Worm (Caenorhabditis elegans) whole organism, L1 larva: ENCODE measurements around the gene F44G4.5.

Source experiments
- C04F5.9 ChIP-seq: sonication (generic microtip); optimal IDR thresholded peaks from 2 replicates; lab custom pipeline; 2016; ENCODE audit warnings: missing genetic modification characterization, missing compliant biosample characterization
- C16A3.4 ChIP-seq: fragments of 150-350 bp; optimal IDR thresholded peaks from 2 replicates; lab custom pipeline; 2014; ENCODE audit warnings: missing biosample characterization, missing genetic modification characterization
- C34B4.2 ChIP-seq: sonication (generic microtip); optimal IDR thresholded peaks from 2 replicates; lab custom pipeline; 2017; ENCODE audit warnings: mild to moderate bottlenecking, missing genetic modification characterization, missing compliant biosample characterization
- aha-1 ChIP-seq: fragments of 150-350 bp; optimal IDR thresholded peaks from 2 replicates; lab custom pipeline; 2014; ENCODE audit warnings: missing biosample characterization, missing genetic modification characterization
- aly-2 ChIP-seq: fragments of 150-350 bp; optimal IDR thresholded peaks from 2 replicates; lab custom pipeline; 2014; ENCODE audit warnings: missing biosample characterization, missing genetic modification characterization
- ama-1 ChIP-seq: fragments of 150-350 bp; optimal IDR thresholded peaks from 2 replicates; lab custom pipeline; 2014
- blmp-1 ChIP-seq: fragments of 150-350 bp; optimal IDR thresholded peaks from 2 replicates; lab custom pipeline; 2014; ENCODE audit warnings: missing biosample characterization, missing genetic modification characterization
- ceh-63 ChIP-seq: fragments of 200-800 bp; sonication (Bioruptor generic); optimal IDR thresholded peaks from 2 replicates; lab custom pipeline; 2018; ENCODE audit warnings: mild to moderate bottlenecking, missing genetic modification characterization, missing compliant biosample characterization
- ceh-8 ChIP-seq: fragments of 200-800 bp; sonication (Bioruptor generic); optimal IDR thresholded peaks from 2 replicates; lab custom pipeline; 2018; ENCODE audit warnings: mild to moderate bottlenecking, missing genetic modification characterization, moderate library complexity, missing compliant biosample characterization
- ceh-82 ChIP-seq, 3 experiments: fragments of 150-350 bp in 1 of 3; sonication (generic microtip) in 2 of 3; optimal IDR thresholded peaks; 2 replicates each; lab custom pipeline; 2014 to 2017; ENCODE audit warnings: missing biosample characterization in 3 of 3, missing genetic modification characterization in 3 of 3
- ceh-88 ChIP-seq: fragments of 200-800 bp; sonication (Bioruptor generic); IDR thresholded peaks from 2 replicates; pipeline ENCODE4 v1.3.6; 2022; ENCODE audit warnings: missing genetic modification characterization, missing compliant biosample characterization
- ceh-90 ChIP-seq: sonication (generic microtip); optimal IDR thresholded peaks from 2 replicates; lab custom pipeline; 2016; ENCODE audit warnings: missing genetic modification characterization, missing compliant biosample characterization
- ces-1 ChIP-seq: fragments of 150-350 bp; optimal IDR thresholded peaks from 2 replicates; lab custom pipeline; 2014; ENCODE audit warnings: missing biosample characterization, missing genetic modification reagents, missing genetic modification characterization
- dsc-1 ChIP-seq: sonication (generic microtip); optimal IDR thresholded peaks from 2 replicates; lab custom pipeline; 2016; ENCODE audit warnings: mild to moderate bottlenecking, missing genetic modification characterization, missing compliant biosample characterization
- efl-1 ChIP-seq, 4 experiments: fragments of 150-350 bp; optimal IDR thresholded peaks in 3 of 4; peaks in 1 of 4; 1 replicate in 1 of 4; 2 replicates in 3 of 4; lab custom pipeline; 2014; ENCODE audit warnings: missing biosample characterization in 2 of 4, missing genetic modification characterization in 2 of 4, missing genetic modification reagents in 2 of 4
- egl-13 ChIP-seq: sonication (generic microtip); optimal IDR thresholded peaks from 2 replicates; lab custom pipeline; 2016; ENCODE audit warnings: missing genotype, missing genetic modification reagents, missing genetic modification characterization, missing compliant biosample characterization
- elt-2 ChIP-seq: sonication (generic microtip); optimal IDR thresholded peaks from 2 replicates; lab custom pipeline; 2016; ENCODE audit warnings: missing genetic modification characterization, mild to moderate bottlenecking, inconsistent platforms, missing compliant biosample characterization, missing genetic modification reagents
- elt-3 ChIP-seq, 6 experiments: fragments of 150-350 bp in 1 of 6; sonication (generic microtip); optimal IDR thresholded peaks; 2 replicates each; lab custom pipeline; 2017 to 2018; ENCODE audit warnings: missing biosample characterization in 6 of 6, missing genetic modification characterization in 6 of 6, inconsistent platforms in 1 of 6
- fkh-4 ChIP-seq: sonication (generic microtip); optimal IDR thresholded peaks from 2 replicates; lab custom pipeline; 2016; ENCODE audit warnings: missing compliant biosample characterization, missing genetic modification characterization, borderline replicate concordance
- grh-1 ChIP-seq: fragments of 200-800 bp; sonication (Bioruptor generic); IDR thresholded peaks from 2 replicates; pipeline ENCODE4 v1.3.6; 2022; ENCODE audit warnings: missing genetic modification reagents, missing genetic modification characterization, missing compliant biosample characterization
- hlh-4 ChIP-seq: sonication (generic microtip); optimal IDR thresholded peaks from 2 replicates; lab custom pipeline; 2016; ENCODE audit warnings: mild to moderate bottlenecking, missing genetic modification characterization, missing compliant biosample characterization
- hpl-2 ChIP-seq: fragments of 150-350 bp; optimal IDR thresholded peaks from 2 replicates; lab custom pipeline; 2014; ENCODE audit warnings: missing biosample characterization, missing genetic modification reagents, missing genetic modification characterization
- irx-1 ChIP-seq: sonication (generic microtip); optimal IDR thresholded peaks from 2 replicates; lab custom pipeline; 2016; ENCODE audit warnings: missing genetic modification characterization, missing compliant biosample characterization
- isw-1 ChIP-seq: fragments of 200-800 bp; sonication (Bioruptor generic); IDR thresholded peaks from 2 replicates; pipeline ENCODE4 v1.3.6; 2022; ENCODE audit warnings: missing genetic modification characterization, missing compliant biosample characterization
- lin-13 ChIP-seq: fragments of 150-350 bp; optimal IDR thresholded peaks from 2 replicates; lab custom pipeline; 2014; ENCODE audit warnings: missing biosample characterization, missing genetic modification reagents, missing genetic modification characterization
- lin-14 ChIP-seq: fragments of 200-800 bp; sonication (Bioruptor generic); optimal IDR thresholded peaks from 2 replicates; lab custom pipeline; 2018; ENCODE audit warnings: mild to moderate bottlenecking, missing genetic modification characterization, moderate library complexity, missing compliant biosample characterization
- lin-35 ChIP-seq, 2 experiments: fragments of 150-350 bp; optimal IDR thresholded peaks; 2 replicates each; lab custom pipeline; 2014; ENCODE audit warnings: missing biosample characterization in 2 of 2, missing genetic modification characterization in 2 of 2, missing genetic modification reagents in 2 of 2
- lir-3 ChIP-seq: sonication (generic microtip); optimal IDR thresholded peaks from 2 replicates; lab custom pipeline; 2016; ENCODE audit warnings: mild to moderate bottlenecking, missing genetic modification characterization, moderate library complexity, missing compliant biosample characterization; ENCODE audit not compliant: poor library complexity
- mef-2 ChIP-seq: fragments of 150-350 bp; optimal IDR thresholded peaks from 2 replicates; lab custom pipeline; 2014; ENCODE audit warnings: missing biosample characterization, missing genetic modification characterization
- mep-1 ChIP-seq: fragments of 150-350 bp; optimal IDR thresholded peaks from 2 replicates; lab custom pipeline; 2014; ENCODE audit warnings: missing biosample characterization, missing genetic modification characterization
- nhr-11 ChIP-seq: fragments of 150-350 bp; optimal IDR thresholded peaks from 2 replicates; lab custom pipeline; 2014; ENCODE audit warnings: missing biosample characterization, missing genetic modification characterization
- nhr-20 ChIP-seq: sonication (generic microtip); optimal IDR thresholded peaks from 2 replicates; lab custom pipeline; 2016; ENCODE audit warnings: mild to moderate bottlenecking, missing genetic modification characterization, missing compliant biosample characterization
- nhr-237 ChIP-seq: fragments of 150-350 bp; optimal IDR thresholded peaks from 2 replicates; lab custom pipeline; 2014; ENCODE audit warnings: missing biosample characterization, missing genetic modification characterization
- nhr-28 ChIP-seq: fragments of 150-350 bp; optimal IDR thresholded peaks from 2 replicates; lab custom pipeline; 2014; ENCODE audit warnings: missing biosample characterization, missing genetic modification characterization
- nhr-47 ChIP-seq: sonication (generic microtip); optimal IDR thresholded peaks from 2 replicates; lab custom pipeline; 2016; ENCODE audit warnings: mild to moderate bottlenecking, missing genetic modification characterization, moderate library complexity, missing compliant biosample characterization
- nhr-76 ChIP-seq: sonication (generic microtip); optimal IDR thresholded peaks from 2 replicates; lab custom pipeline; 2017; ENCODE audit warnings: missing biosample characterization, missing genetic modification characterization
- nhr-77 ChIP-seq: fragments of 150-350 bp; optimal IDR thresholded peaks from 2 replicates; lab custom pipeline; 2014; ENCODE audit warnings: missing biosample characterization, missing genetic modification characterization
- nhr-84 ChIP-seq: sonication (generic microtip); optimal IDR thresholded peaks from 2 replicates; lab custom pipeline; 2017; ENCODE audit warnings: missing biosample characterization, missing genetic modification characterization
- snpc-4 ChIP-seq: fragments of 150-350 bp; optimal IDR thresholded peaks from 2 replicates; lab custom pipeline; 2014; ENCODE audit warnings: missing biosample characterization, missing genetic modification characterization
- sptf-1 ChIP-seq: fragments of 150-350 bp; optimal IDR thresholded peaks from 2 replicates; lab custom pipeline; 2014; ENCODE audit warnings: missing biosample characterization, missing genetic modification characterization
- sup-37 ChIP-seq: fragments of 200-800 bp; sonication (Bioruptor generic); optimal IDR thresholded peaks from 2 replicates; lab custom pipeline; 2018; ENCODE audit warnings: mild to moderate bottlenecking, missing genetic modification characterization, missing compliant biosample characterization
- tbx-2 ChIP-seq: sonication (generic microtip); optimal IDR thresholded peaks from 2 replicates; lab custom pipeline; 2016; ENCODE audit warnings: missing genetic modification characterization, missing compliant biosample characterization
- unc-30 ChIP-seq: sonication (generic microtip); optimal IDR thresholded peaks from 2 replicates; lab custom pipeline; 2017; ENCODE audit warnings: missing biosample characterization, missing genetic modification characterization
- unc-62 ChIP-seq: fragments of 150-350 bp; optimal IDR thresholded peaks from 2 replicates; lab custom pipeline; 2014; ENCODE audit warnings: missing biosample characterization, missing genetic modification reagents, missing genetic modification characterization
- unc-86 ChIP-seq: sonication (generic microtip); optimal IDR thresholded peaks from 2 replicates; lab custom pipeline; 2016; ENCODE audit warnings: missing genetic modification characterization, missing compliant biosample characterization
- unc-98 ChIP-seq: fragments of 200-800 bp; sonication (Bioruptor generic); IDR thresholded peaks from 2 replicates; pipeline ENCODE4 v1.3.6; 2022; ENCODE audit warnings: missing genetic modification characterization, missing compliant biosample characterization
- xbp-1 ChIP-seq: sonication (generic microtip); optimal IDR thresholded peaks from 2 replicates; lab custom pipeline; 2016; ENCODE audit warnings: missing genetic modification characterization, missing compliant biosample characterization
- zip-4 ChIP-seq: fragments of 200-800 bp; sonication (Bioruptor generic); optimal IDR thresholded peaks from 2 replicates; lab custom pipeline; 2018; ENCODE audit warnings: mild to moderate bottlenecking, missing genetic modification characterization, moderate library complexity, missing compliant biosample characterization

The F44G4.5 gene

ce11 chrII:9013341-9013740 is 13.1 kb upstream of the F44G4.5 start (continued):
- TF ChIP-seq efl-1 (optimal IDR thresholded peaks at IDR 0.05; lab: Kevin White, UChicago), result no peak
- TF ChIP-seq efl-1 (GFP tag; optimal IDR thresholded peaks at IDR 0.05 in 1 of 2; lab: Kevin White, UChicago), result peak in 1 of 2 experiments; percentile 93
- TF ChIP-seq irx-1 (tag; lab: Kevin White, UChicago), result peak; percentile 1
- TF ChIP-seq egl-13 (tag; lab: Kevin White, UChicago), result peak; percentile 2
- TF ChIP-seq aly-2 (tag; lab: Kevin White, UChicago), result no peak
- TF ChIP-seq unc-86 (tag; lab: Kevin White, UChicago), result no peak
- TF ChIP-seq unc-62 (GFP tag; lab: Kevin White, UChicago), result no peak
- no peak for TF ChIP-seq unc-98 (GFP tag; lab: Robert Waterston, UW)
- TF ChIP-seq lir-3 (tag; lab: Kevin White, UChicago), result no peak
- TF ChIP-seq fkh-4 (tag; lab: Kevin White, UChicago), result no peak
- no peak for TF ChIP-seq nhr-11
- no peak for TF ChIP-seq nhr-76 (tag; lab: Kevin White, UChicago)
- TF ChIP-seq ces-1 (GFP tag; lab: Kevin White, UChicago), result no peak
- TF ChIP-seq nhr-47 (tag; lab: Kevin White, UChicago), result peak; percentile 19
- TF ChIP-seq lin-14 (GFP tag; lab: Kevin White, UChicago), result peak; percentile 67
- no peak for TF ChIP-seq unc-30
- no peak for TF ChIP-seq hpl-2 (GFP tag; lab: Kevin White, UChicago)
- TF ChIP-seq tbx-2 (tag; lab: Kevin White, UChicago), result peak; percentile 10
- peak; percentile 14 for TF ChIP-seq nhr-20 (tag; lab: Kevin White, UChicago)
- no peak for TF ChIP-seq nhr-77
- no peak for TF ChIP-seq nhr-237 (tag; lab: Kevin White, UChicago)
- no peak for TF ChIP-seq aha-1 (tag; lab: Kevin White, UChicago)
- TF ChIP-seq, all 84 proteins: peak for 13

- peak in 1 of 3 experiments; percentile 12 for TF ChIP-seq ceh-82 (tag; optimal IDR thresholded peaks at IDR 0.05; lab: Kevin White, UChicago)
- no peak for TF ChIP-seq nhr-84 (tag; lab: Kevin White, UChicago)
- peak; percentile 74 for TF ChIP-seq lin-14 (GFP tag; lab: Kevin White, UChicago)
- no peak for TF ChIP-seq ceh-63 (GFP tag; lab: Kevin White, UChicago)
- TF ChIP-seq, all 84 proteins: peak for 2
Observed at ce11 chrII:9010708-9011107, 10.5 kb upstream of the F44G4.5 start.

ce11 chrII:9009976-9010702 is 9.9 kb upstream of the F44G4.5 start:
- TF ChIP-seq dsc-1 (tag; lab: Kevin White, UChicago) (peak; percentile 55), mef-2 (tag; lab: Kevin White, UChicago) (no peak), nhr-47 (tag; lab: Kevin White, UChicago) (peak; percentile 57), ceh-88 (no peak), lin-35 (GFP tag; optimal IDR thresholded peaks at IDR 0.05; lab: Kevin White, UChicago) (no peak), sptf-1 (tag; lab: Kevin White, UChicago) (no peak), hlh-4 (tag; lab: Kevin White, UChicago) (no peak), elt-3 (tag; optimal IDR thresholded peaks at IDR 0.05; lab: Kevin White, UChicago) (no peak), ceh-8 (GFP tag; lab: Kevin White, UChicago) (no peak), snpc-4 (tag; lab: Kevin White, UChicago) (no peak), mep-1 (tag; lab: Kevin White, UChicago) (no peak), nhr-20 (tag; lab: Kevin White, UChicago) (no peak), efl-1 (optimal IDR thresholded peaks at IDR 0.05; lab: Kevin White, UChicago) (no peak), efl-1 (GFP tag; optimal IDR thresholded peaks at IDR 0.05 in 1 of 2; lab: Kevin White, UChicago) (peak in 1 of 2 experiments; percentile 59), blmp-1 (no peak), ama-1 (lab: Kevin White, UChicago) (no peak), nhr-28 (no peak), isw-1 (GFP tag; lab: Robert Waterston, UW) (no peak), lin-13 (GFP tag; lab: Kevin White, UChicago) (no peak), elt-2 (peak; percentile 88), nhr-76 (tag; lab: Kevin White, UChicago) (no peak), zip-4 (GFP tag; lab: Kevin White, UChicago) (no peak), xbp-1 (tag; lab: Kevin White, UChicago) (no peak), grh-1 (no peak), C04F5.9 (no peak), ceh-90 (tag; lab: Kevin White, UChicago) (no peak), C34B4.2 (no peak), C16A3.4 (tag; lab: Kevin White, UChicago) (no peak), unc-62 (GFP tag; lab: Kevin White, UChicago) (no peak), sup-37 (GFP tag; lab: Kevin White, UChicago) (no peak)
